Worm (Caenorhabditis elegans) whole organism, mixed stage, embryonic: ENCODE results near the gene Y62H9A.1.

Experiments
- M03D4.4 ChIP-seq: sonication (generic microtip); optimal IDR thresholded peaks from 2 replicates; lab custom pipeline; 2017; ENCODE audit warnings: mild to moderate bottlenecking, missing genetic modification characterization, missing compliant biosample characterization
- bed-3 ChIP-seq: fragments of 200-800 bp; sonication (Bioruptor generic); optimal IDR thresholded peaks from 3 replicates; lab custom pipeline; 2018; ENCODE audit warnings: mild to moderate bottlenecking, missing genetic modification characterization, moderate library complexity, missing compliant biosample characterization
- blmp-1 ChIP-seq: fragments of 150-350 bp; optimal IDR thresholded peaks from 2 replicates; lab custom pipeline; 2014; ENCODE audit warnings: missing biosample characterization, missing genetic modification characterization
- ceh-39 ChIP-seq: fragments of 150-350 bp; optimal IDR thresholded peaks from 2 replicates; lab custom pipeline; 2014; ENCODE audit warnings: missing biosample characterization, missing genetic modification characterization
- ceh-83 ChIP-seq: fragments of 200-800 bp; sonication (Bioruptor generic); optimal IDR thresholded peaks from 2 replicates; lab custom pipeline; 2018; ENCODE audit warnings: mild to moderate bottlenecking, missing genetic modification characterization, missing compliant biosample characterization
- elt-1 ChIP-seq: sonication (generic microtip); optimal IDR thresholded peaks from 2 replicates; lab custom pipeline; 2017; ENCODE audit warnings: missing genetic modification characterization, mild to moderate bottlenecking, missing compliant biosample characterization, antibody characterized with exemption, moderate library complexity, borderline replicate concordance; ENCODE audit not compliant: insufficient read depth
- elt-3 ChIP-seq: fragments of 150-350 bp; optimal IDR thresholded peaks from 2 replicates; lab custom pipeline; 2014; ENCODE audit warnings: missing biosample characterization, missing genetic modification characterization
- flh-1 ChIP-seq: fragments of 200-800 bp; sonication (Bioruptor generic); optimal IDR thresholded peaks from 2 replicates; lab custom pipeline; 2018; ENCODE audit warnings: mild to moderate bottlenecking, missing genetic modification characterization, moderate library complexity, missing compliant biosample characterization
- ham-2 ChIP-seq: fragments of 200-800 bp; sonication (Bioruptor generic); optimal IDR thresholded peaks from 2 replicates; lab custom pipeline; 2018; ENCODE audit warnings: mild to moderate bottlenecking, missing genetic modification characterization, missing compliant biosample characterization
- hlh-1 ChIP-seq: fragments of 150-350 bp; optimal IDR thresholded peaks from 2 replicates; lab custom pipeline; 2014; ENCODE audit warnings: missing biosample characterization, missing genetic modification reagents, missing genetic modification characterization
- lin-32 ChIP-seq: fragments of 200-800 bp; sonication (Bioruptor generic); optimal IDR thresholded peaks from 2 replicates; lab custom pipeline; 2018; ENCODE audit warnings: mild to moderate bottlenecking, missing genetic modification characterization, missing compliant biosample characterization
- mab-5 ChIP-seq: fragments of 150-350 bp; optimal IDR thresholded peaks from 2 replicates; lab custom pipeline; 2014; ENCODE audit warnings: missing biosample characterization, missing genetic modification characterization
- mls-2 ChIP-seq: sonication (generic microtip); optimal IDR thresholded peaks from 2 replicates; lab custom pipeline; 2016; ENCODE audit warnings: mild to moderate bottlenecking, missing genetic modification characterization, moderate library complexity, missing compliant biosample characterization
- nhr-2 ChIP-seq: fragments of 150-350 bp; optimal IDR thresholded peaks from 2 replicates; lab custom pipeline; 2014; ENCODE audit warnings: missing biosample characterization, missing genetic modification characterization
- nhr-237 ChIP-seq: fragments of 150-350 bp; optimal IDR thresholded peaks from 2 replicates; lab custom pipeline; 2014; ENCODE audit warnings: missing biosample characterization, missing genetic modification characterization
- pha-4 ChIP-seq: fragments of 150-350 bp; optimal IDR thresholded peaks from 2 replicates; lab custom pipeline; 2018; ENCODE audit warnings: missing biosample characterization, missing genetic modification reagents, missing genetic modification characterization
- snpc-4 ChIP-seq: fragments of 150-350 bp; optimal IDR thresholded peaks from 2 replicates; lab custom pipeline; 2014; ENCODE audit warnings: missing biosample characterization, missing genetic modification characterization
- sptf-1 ChIP-seq: sonication (generic microtip); optimal IDR thresholded peaks from 2 replicates; lab custom pipeline; 2017; ENCODE audit warnings: mild to moderate bottlenecking, missing genetic modification characterization, moderate library complexity, missing compliant biosample characterization
- tbx-8 ChIP-seq: fragments of 200-800 bp; sonication (Bioruptor generic); optimal IDR thresholded peaks from 2 replicates; lab custom pipeline; 2018; ENCODE audit warnings: mild to moderate bottlenecking, missing genetic modification characterization, moderate library complexity, missing compliant biosample characterization
- unc-120 ChIP-seq: sonication (generic microtip); optimal IDR thresholded peaks from 2 replicates; lab custom pipeline; 2017; ENCODE audit warnings: missing genetic modification characterization, missing compliant biosample characterization; ENCODE audit not compliant: poor library complexity, severe bottlenecking
- unc-39 ChIP-seq: fragments of 150-350 bp; optimal IDR thresholded peaks from 2 replicates; lab custom pipeline; 2014; ENCODE audit warnings: missing biosample characterization, missing genetic modification characterization
- unc-62 ChIP-seq: fragments of 150-350 bp; optimal IDR thresholded peaks from 2 replicates; lab custom pipeline; 2014; ENCODE audit warnings: missing biosample characterization, missing genetic modification reagents, missing genetic modification characterization
- zip-8 ChIP-seq: fragments of 150-350 bp; optimal IDR thresholded peaks from 2 replicates; lab custom pipeline; 2014; ENCODE audit warnings: missing biosample characterization, missing genetic modification characterization

Gene Y62H9A.1

DNA sequence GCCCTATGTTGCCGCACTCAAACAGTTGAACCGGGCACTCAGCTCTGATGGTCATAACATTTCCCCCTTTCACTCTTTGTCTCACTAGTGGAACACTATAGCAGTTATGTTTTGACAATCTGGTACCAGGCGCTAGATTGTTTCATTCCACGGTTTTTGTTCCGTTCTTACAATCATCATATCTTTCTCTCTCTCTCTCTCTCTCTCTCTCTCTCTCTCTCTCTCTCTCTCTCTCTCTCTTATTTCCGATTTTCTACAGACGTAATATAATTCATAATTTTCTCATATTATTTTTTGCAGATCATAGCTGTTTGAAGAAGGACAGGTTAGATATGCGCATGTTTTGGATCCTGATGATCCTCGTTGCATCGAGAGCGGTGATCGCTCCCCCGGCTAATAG, 38.5 kb downstream of the Y62H9A.1 start, which contains the start of gene Y62H9A.12:
Y62H9A.12 (plus strand) TSS at position 301 of the 400 bp plus-strand sequence.
- TF ChIP-seq hlh-1 (tag; lab: Kevin White, UChicago) (no peak), zip-8 (tag; lab: Kevin White, UChicago) (no peak), elt-1 (tag; lab: Kevin White, UChicago) (no peak), unc-39 (no peak), sptf-1 (tag; lab: Kevin White, UChicago) (no peak), ceh-39 (tag; lab: Kevin White, UChicago) (no peak), mab-5 (tag; lab: Kevin White, UChicago) (no peak), pha-4 (tag; lab: Kevin White, UChicago) (no peak), unc-120 (tag; lab: Kevin White, UChicago) (no peak), lin-32 (GFP tag; lab: Kevin White, UChicago) (no peak), snpc-4 (no peak)

DNA sequence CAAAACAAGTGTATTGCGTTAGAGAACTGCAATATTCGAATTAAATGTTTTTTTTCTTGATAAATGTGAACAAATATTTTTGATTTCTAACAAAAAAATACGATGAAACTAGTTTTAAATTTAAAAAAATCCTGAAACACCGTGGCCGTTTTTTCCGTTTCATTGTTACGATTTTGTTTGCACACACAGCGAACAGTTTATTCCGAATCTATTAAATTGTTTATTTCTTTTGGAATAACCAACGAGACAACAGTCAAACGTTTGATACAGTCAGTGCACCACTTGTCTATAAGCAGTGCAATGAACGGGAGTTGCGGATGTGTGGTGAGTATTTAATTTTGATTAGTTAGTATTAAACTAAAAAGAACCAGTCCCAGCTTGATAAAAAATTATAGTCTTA, 41.4 kb downstream of the Y62H9A.1 start, which contains the start of gene Y62H9A.13:
Y62H9A.13 (plus strand) TSS at position 301 of the 400 bp plus-strand sequence.
- TF ChIP-seq ham-2 (GFP tag; lab: Kevin White, UChicago), result no peak
- TF ChIP-seq flh-1 (GFP tag; lab: Kevin White, UChicago), result no peak
- TF ChIP-seq M03D4.4, result no peak
- TF ChIP-seq unc-39, result no peak
- no peak for TF ChIP-seq elt-1 (tag; lab: Kevin White, UChicago)
- no peak for TF ChIP-seq bed-3 (GFP tag; lab: Kevin White, UChicago)
- TF ChIP-seq elt-3 (tag; lab: Kevin White, UChicago), result no peak
- no peak for TF ChIP-seq unc-120 (tag; lab: Kevin White, UChicago)
- no peak for TF ChIP-seq ceh-83

- TF ChIP-seq elt-3 (tag; lab: Kevin White, UChicago) (no peak), bed-3 (GFP tag; lab: Kevin White, UChicago) (no peak), blmp-1 (tag; lab: Kevin White, UChicago) (no peak), hlh-1 (tag; lab: Kevin White, UChicago) (no peak), nhr-2 (tag; lab: Kevin White, UChicago) (no peak), pha-4 (tag; lab: Kevin White, UChicago) (no peak), unc-62 (GFP tag; lab: Kevin White, UChicago) (no peak), mls-2 (tag; lab: Kevin White, UChicago) (no peak), snpc-4 (no peak)
Observed at ce11 chrX:11917994-11918393, 42.7 kb downstream of the Y62H9A.1 start, which contains the start of gene Y62H9A.16. Y62H9A.16 (plus strand) TSS chrX:11918294.

DNA sequence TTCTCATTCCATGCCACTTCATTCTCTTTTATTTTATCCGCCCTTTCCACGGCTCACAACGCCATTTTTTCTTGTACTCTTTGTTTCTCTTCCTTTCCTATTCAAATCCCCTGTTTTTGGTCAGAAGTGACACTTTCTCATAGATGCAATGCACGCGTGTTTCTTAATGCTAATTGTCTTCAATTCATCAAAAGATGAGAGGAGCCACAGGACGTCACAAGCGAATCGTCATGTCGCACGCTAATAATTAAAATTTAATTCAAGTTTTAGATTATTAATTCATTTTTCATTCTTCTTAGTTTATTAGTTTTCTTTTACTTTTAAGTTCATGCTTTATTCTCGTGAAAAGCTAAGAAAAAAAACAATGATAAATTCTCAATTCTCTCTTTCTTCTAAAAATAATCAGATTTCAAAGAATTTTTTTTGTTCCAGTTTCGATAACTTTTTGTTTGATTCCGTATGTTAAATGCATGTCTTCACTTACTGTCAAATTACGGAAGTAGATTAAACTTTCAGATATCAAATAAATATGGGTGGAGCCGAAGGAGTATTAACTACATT, 45.5 kb downstream of the Y62H9A.1 start, which contains the start of gene Y62H9A.14:
Y62H9A.14 (plus strand) TSS at position 511 of the 561 bp plus-strand sequence.
- TF ChIP-seq lin-32 (GFP tag; lab: Kevin White, UChicago), result no peak
- no peak for TF ChIP-seq zip-8 (tag; lab: Kevin White, UChicago)
- TF ChIP-seq elt-1 (tag; lab: Kevin White, UChicago), result no peak

- TF ChIP-seq tbx-8 (GFP tag; lab: Kevin White, UChicago) (no peak), nhr-237 (tag; lab: Kevin White, UChicago) (peak; percentile 9)
Observed at ce11 chrX:11924158-11924557, 48.8 kb downstream of the Y62H9A.1 start, which contains the start of gene F55G7.1. F55G7.1 (plus strand) TSS chrX:11924433.

ce11 chrX:11925243-11925642, 49.9 kb downstream of the Y62H9A.1 start:
- TF ChIP-seq blmp-1 (tag; lab: Kevin White, UChicago), result no peak
